Worm (Caenorhabditis elegans): ENCODE measurements around the gene lips-10.
A peak's percentile ranks its signal among the peaks of the same experiment; 100 is the strongest.

DNA sequence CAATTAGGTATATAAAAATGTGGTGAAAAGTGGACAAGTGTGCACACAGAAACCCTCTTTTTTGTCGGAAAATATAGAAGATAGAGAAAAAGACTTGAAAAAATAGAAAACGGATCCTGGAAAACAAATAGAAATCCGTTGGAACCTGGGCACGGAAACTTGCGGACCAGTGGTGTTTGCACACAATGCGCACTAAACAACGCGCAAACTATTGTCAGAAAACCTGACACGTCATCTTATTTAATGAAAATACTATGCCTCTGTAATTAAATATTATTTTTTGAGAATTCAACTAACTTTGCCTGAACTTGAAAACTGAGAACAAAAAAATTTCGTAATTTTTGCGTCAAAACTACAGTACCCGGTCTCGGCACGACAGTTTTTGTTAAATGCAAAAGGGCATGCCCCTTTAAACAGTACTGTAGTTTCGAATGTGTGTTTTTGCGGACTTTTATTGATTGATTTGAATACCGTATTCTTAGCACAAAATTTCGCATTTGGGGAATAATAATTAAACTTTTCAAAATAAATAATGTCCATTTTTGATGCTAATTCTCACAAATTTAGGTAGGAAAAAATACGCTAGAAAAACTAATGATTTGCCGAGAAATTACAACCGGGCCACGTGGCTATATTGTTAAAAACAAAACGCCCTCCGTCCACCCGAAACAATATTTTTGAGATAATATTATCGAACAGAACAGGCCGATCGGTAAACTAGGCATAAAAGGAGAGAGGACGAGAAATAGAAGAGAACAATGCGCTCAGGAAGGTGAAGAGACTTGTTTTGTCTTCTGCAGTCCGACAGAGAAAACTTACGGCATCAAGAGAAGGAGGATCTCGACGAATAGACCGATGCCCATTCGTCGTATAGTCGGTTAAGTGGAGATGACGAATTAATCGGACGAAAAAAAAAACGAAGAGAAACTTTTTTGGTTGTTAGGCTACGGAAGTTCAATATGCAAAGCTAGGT is 9.7 kb upstream of the lips-10 start:
- TF ChIP-seq W03F9.2 (tag; optimal IDR thresholded peaks at IDR 0.05) (peak; percentile 31), him-1 (tag; optimal IDR thresholded peaks at IDR 0.05) (no peak)

Data from whole organism, L4/young adult.